Worm (Caenorhabditis elegans) whole organism, L4/young adult: ENCODE results near the gene unc-85.
A peak's percentile ranks its signal among the peaks of the same experiment; 100 is the strongest.

Experiments used
- W03F9.2 ChIP-seq: fragments of 150-350 bp; optimal IDR thresholded peaks from 2 replicates; lab custom pipeline; 2014; ENCODE audit warnings: missing biosample characterization, missing genetic modification characterization
- dao-5 ChIP-seq: sonication (generic microtip); optimal IDR thresholded peaks from 2 replicates; lab custom pipeline; 2016; ENCODE audit warnings: missing genotype, missing genetic modification characterization, moderate library complexity, missing compliant biosample characterization
- him-1 ChIP-seq: sonication (generic microtip); optimal IDR thresholded peaks from 2 replicates; lab custom pipeline; 2016; ENCODE audit warnings: missing genotype, missing genetic modification reagents, missing genetic modification characterization, missing compliant biosample characterization

The unc-85 gene

ce11 chrII:4715676-4716075 lies 13.8 kb downstream of the unc-85 start, which contains the start of gene F41C3.8:
Gene F41C3.8 (plus strand): TSS chrII:4716046.
- TF ChIP-seq dao-5 (no peak), him-1 (no peak), W03F9.2 (tag; lab: Kevin White, UChicago) (no peak)

- TF ChIP-seq him-1 (no peak), W03F9.2 (tag; lab: Kevin White, UChicago) (peak; percentile 54)
Observed at ce11 chrII:4726120-4726519, 24.3 kb downstream of the unc-85 start, which contains the start of gene F10G7.10. Gene F10G7.10 (minus strand): TSS chrII:4726264.

- TF ChIP-seq W03F9.2 (tag; lab: Kevin White, UChicago), result no peak
- TF ChIP-seq him-1, result no peak
- no peak for TF ChIP-seq dao-5
Observed at ce11 chrII:4726750-4727384, 25.0 kb downstream of the unc-85 start.

- TF ChIP-seq W03F9.2 (tag; lab: Kevin White, UChicago) (no peak), dao-5 (no peak), him-1 (no peak)
Observed at ce11 chrII:4727769-4728168, 25.9 kb downstream of the unc-85 start, which contains the start of gene ttr-41. Gene ttr-41 (minus strand): TSS chrII:4727869.

ce11 chrII:4728687-4729086 lies 26.8 kb downstream of the unc-85 start:
- TF ChIP-seq him-1, result no peak
- peak; percentile 29 for TF ChIP-seq W03F9.2 (tag; lab: Kevin White, UChicago)

ce11 chrII:4729733-4730132 lies 27.9 kb downstream of the unc-85 start, which contains the start of gene F41C3.7:
Gene F41C3.7 (plus strand): TSS chrII:4730033.
- no peak for TF ChIP-seq dao-5
- no peak for TF ChIP-seq W03F9.2 (tag; lab: Kevin White, UChicago)
- TF ChIP-seq him-1, result no peak

- TF ChIP-seq him-1 (no peak), W03F9.2 (tag; lab: Kevin White, UChicago) (no peak), dao-5 (no peak)
Observed at ce11 chrII:4733848-4734247, 32.0 kb downstream of the unc-85 start, which contains the start of gene F41C3.11. Gene F41C3.11 (minus strand): TSS chrII:4733948.

- TF ChIP-seq him-1, result no peak
- no peak for TF ChIP-seq dao-5
- TF ChIP-seq W03F9.2 (tag; lab: Kevin White, UChicago), result no peak
Observed at ce11 chrII:4734477-4734876, 32.6 kb downstream of the unc-85 start.

ce11 chrII:4736585-4736984 lies 34.7 kb downstream of the unc-85 start:
- TF ChIP-seq dao-5, result no peak
- no peak for TF ChIP-seq him-1
- no peak for TF ChIP-seq W03F9.2 (tag; lab: Kevin White, UChicago)

ce11 chrII:4737348-4737747 lies 35.5 kb downstream of the unc-85 start, which contains the start of gene ctsa-1.1:
Gene ctsa-1.1 (plus strand): TSS chrII:4737648.
- TF ChIP-seq dao-5, result no peak
- TF ChIP-seq W03F9.2 (tag; lab: Kevin White, UChicago), result no peak
- TF ChIP-seq him-1, result no peak

- TF ChIP-seq him-1, result peak; percentile 57
- peak; percentile 86 for TF ChIP-seq W03F9.2 (tag; lab: Kevin White, UChicago)
- no peak for TF ChIP-seq dao-5
Observed at ce11 chrII:4739984-4740462, 38.2 kb downstream of the unc-85 start, which contains the start of gene eas-1. Gene eas-1 (plus strand): TSS chrII:4740412.

- TF ChIP-seq him-1 (no peak), dao-5 (no peak), W03F9.2 (tag; lab: Kevin White, UChicago) (no peak)
Observed at ce11 chrII:4741527-4742187, 39.8 kb downstream of the unc-85 start, which contains the start of gene acs-11. Gene acs-11 (plus strand): TSS chrII:4742137.

ce11 chrII:4745281-4745680 lies 43.4 kb downstream of the unc-85 start:
- TF ChIP-seq dao-5 (no peak), W03F9.2 (tag; lab: Kevin White, UChicago) (no peak), him-1 (no peak)

ce11 chrII:4747063-4747462 lies 45.2 kb downstream of the unc-85 start:
- TF ChIP-seq dao-5, result no peak
- no peak for TF ChIP-seq him-1
- TF ChIP-seq W03F9.2 (tag; lab: Kevin White, UChicago), result no peak

ce11 chrII:4747697-4748096 lies 45.8 kb downstream of the unc-85 start:
- TF ChIP-seq him-1 (no peak), W03F9.2 (tag; lab: Kevin White, UChicago) (no peak), dao-5 (no peak)
